Worm (Caenorhabditis elegans): ENCODE measurements around the gene C17H12.12.
A peak's percentile ranks its signal among the peaks of the same experiment; 100 is the strongest.

Gene C17H12.12

ce11 chrIV:6785873-6786272 is 9.9 kb upstream of the C17H12.12 start (continued):
- peak; percentile 9 for TF ChIP-seq aly-2 (tag; optimal IDR thresholded peaks at IDR 0.05)
- peak; percentile 71 for TF ChIP-seq nhr-19 (GFP tag; conservative IDR thresholded peaks at IDR 0.05)
- no peak for TF ChIP-seq C16A3.4 (tag; optimal IDR thresholded peaks at IDR 0.05)
- no peak for TF ChIP-seq nhr-11 (tag; optimal IDR thresholded peaks at IDR 0.05)
- peak; percentile 39 for TF ChIP-seq blmp-1 (tag; optimal IDR thresholded peaks at IDR 0.05)
- peak in 1 of 6 experiments; percentile 41 for TF ChIP-seq elt-3 (tag; optimal IDR thresholded peaks at IDR 0.05)
- TF ChIP-seq mep-1 (tag; optimal IDR thresholded peaks at IDR 0.05), result peak; percentile 87
- no peak for TF ChIP-seq hlh-4 (tag; optimal IDR thresholded peaks at IDR 0.05)
- TF ChIP-seq unc-86 (tag; optimal IDR thresholded peaks at IDR 0.05), result peak; percentile 53
- TF ChIP-seq ceh-63 (GFP tag; optimal IDR thresholded peaks at IDR 0.05), result no peak
- TF ChIP-seq irx-1 (tag; optimal IDR thresholded peaks at IDR 0.05), result peak; percentile 37
- no peak for TF ChIP-seq pqm-1 (tag; optimal IDR thresholded peaks at IDR 0.05)
- TF ChIP-seq nhr-47 (tag; optimal IDR thresholded peaks at IDR 0.05), result peak; percentile 72
- peak; percentile 90 for TF ChIP-seq dsc-1 (tag; optimal IDR thresholded peaks at IDR 0.05)
- peak; percentile 25 for TF ChIP-seq nhr-237 (tag; optimal IDR thresholded peaks at IDR 0.05)
- no peak for TF ChIP-seq unc-130 (tag; optimal IDR thresholded peaks at IDR 0.05)
- no peak for TF ChIP-seq sox-4 (tag; optimal IDR thresholded peaks at IDR 0.05)
- peak; percentile 54 for TF ChIP-seq snpc-4 (tag; optimal IDR thresholded peaks at IDR 0.05)
- TF ChIP-seq tlp-1 (tag; optimal IDR thresholded peaks at IDR 0.05), result no peak
- TF ChIP-seq hpl-2 (GFP tag; optimal IDR thresholded peaks at IDR 0.05), result peak; percentile 50
- TF ChIP-seq swsn-7 (tag; optimal IDR thresholded peaks at IDR 0.05), result peak; percentile 76
- no peak for TF ChIP-seq fos-1 (tag; optimal IDR thresholded peaks at IDR 0.05)
- no peak for TF ChIP-seq nhr-28 (tag; optimal IDR thresholded peaks at IDR 0.05)
- no peak for TF ChIP-seq ztf-11 (tag; optimal IDR thresholded peaks at IDR 0.05)
- no peak for TF ChIP-seq fkh-10 (GFP tag; optimal IDR thresholded peaks at IDR 0.05)
- TF ChIP-seq ama-1 (optimal IDR thresholded peaks at IDR 0.05), result peak; percentile 19
- TF ChIP-seq nhr-85 (tag), result no peak
- TF ChIP-seq lin-35 (GFP tag; optimal IDR thresholded peaks at IDR 0.05), result peak; percentile 52 to 62
- TF ChIP-seq tbx-2 (tag; optimal IDR thresholded peaks at IDR 0.05), result peak; percentile 71
- peak; percentile 70 for TF ChIP-seq nhr-20 (tag; optimal IDR thresholded peaks at IDR 0.05)
- peak; percentile 89 for TF ChIP-seq snu-23 (GFP tag; optimal IDR thresholded peaks at IDR 0.05)
- TF ChIP-seq mdl-1 (tag; optimal IDR thresholded peaks at IDR 0.05), result peak in 1 of 2 experiments; percentile 49
- peak; percentile 35 for TF ChIP-seq fkh-8 (tag; optimal IDR thresholded peaks at IDR 0.05)

ce11 chrIV:6789950-6790349 is 5.8 kb upstream of the C17H12.12 start:
- TF ChIP-seq nhr-11 (tag; optimal IDR thresholded peaks at IDR 0.05), result no peak
- TF ChIP-seq egl-13 (tag; optimal IDR thresholded peaks at IDR 0.05), result no peak

ce11 chrIV:6790438-6791124 is 5.1 kb upstream of the C17H12.12 start, which contains the start of the genes C17H12.2 and vha-8:
Gene C17H12.2, minus strand, starts transcription at chrIV:6790488.
Gene vha-8, plus strand, starts transcription at chrIV:6791074.
- TF ChIP-seq unc-30 (tag; optimal IDR thresholded peaks at IDR 0.05) (no peak), pax-3 (tag; optimal IDR thresholded peaks at IDR 0.05) (peak; percentile 62), egl-27 (tag; optimal IDR thresholded peaks at IDR 0.05) (peak; percentile 38 to 76), ces-1 (GFP tag; optimal IDR thresholded peaks at IDR 0.05) (no peak), zag-1 (tag; optimal IDR thresholded peaks at IDR 0.05) (peak; percentile 75), lin-39 (tag; optimal IDR thresholded peaks at IDR 0.05) (peak; percentile 78), sox-4 (tag; optimal IDR thresholded peaks at IDR 0.05) (no peak), mab-9 (GFP tag; IDR thresholded peaks at IDR 0.05) (peak; percentile 61), nhr-28 (tag; optimal IDR thresholded peaks at IDR 0.05) (no peak), fkh-10 (GFP tag; optimal IDR thresholded peaks at IDR 0.05) (peak; percentile 55), aha-1 (tag; optimal IDR thresholded peaks at IDR 0.05) (peak; percentile 27), jun-1 (tag; optimal IDR thresholded peaks at IDR 0.05) (peak; percentile 90), nhr-20 (tag; optimal IDR thresholded peaks at IDR 0.05) (peak; percentile 95), C34B4.2 (tag; optimal IDR thresholded peaks at IDR 0.05) (no peak), nhr-237 (tag; optimal IDR thresholded peaks at IDR 0.05) (peak; percentile 92), hlh-17 (GFP tag; optimal IDR thresholded peaks at IDR 0.05; ENCODE audit: borderline replicate concordance) (no peak), fos-1 (tag; optimal IDR thresholded peaks at IDR 0.05) (peak; percentile 92), sup-37 (GFP tag; optimal IDR thresholded peaks at IDR 0.05) (peak; percentile 41), ceh-82 (tag; optimal IDR thresholded peaks at IDR 0.05) (peak; percentile 82 to 98 (median 84)), xbp-1 (tag; optimal IDR thresholded peaks at IDR 0.05) (peak; percentile 92), nhr-76 (tag; optimal IDR thresholded peaks at IDR 0.05) (peak; percentile 35), efl-1 (optimal IDR thresholded peaks at IDR 0.05) (peak; percentile 90 to 95), efl-1 (GFP tag; optimal IDR thresholded peaks at IDR 0.05 in 1 of 2) (peak; percentile 81 to 98)

All from whole organism, L1 larva.